Worm (Caenorhabditis elegans): Measurements from ENCODE around the gene ech-4.

DNA sequence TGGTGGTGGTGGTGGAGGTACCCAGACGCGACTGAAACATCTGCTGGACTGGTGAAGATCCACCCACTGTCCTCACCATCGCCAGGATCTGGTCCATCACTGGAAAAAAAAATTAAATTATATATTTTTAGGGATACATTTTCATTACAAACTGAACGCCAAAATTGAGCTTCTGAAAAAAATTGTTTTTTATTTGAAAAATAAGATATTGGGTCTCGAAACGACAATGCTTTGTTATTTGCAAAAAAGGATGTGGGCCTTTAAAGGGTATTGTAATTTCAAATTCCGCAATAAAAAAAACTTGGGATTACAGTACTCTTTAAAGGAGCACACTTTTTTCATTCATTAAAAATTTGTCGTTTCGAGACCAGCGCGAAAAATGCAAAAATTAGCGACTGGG, 29.1 kb downstream of the ech-4 start, which contains the start of gene M106.2:
- TF ChIP-seq lin-54 (GFP tag; optimal IDR thresholded peaks at IDR 0.05) = no peak
- TF ChIP-seq nfya-1 (tag; optimal IDR thresholded peaks at IDR 0.05; ENCODE audit: borderline replicate concordance, insufficient read depth) = no peak
- no peak for TF ChIP-seq him-1 (tag; optimal IDR thresholded peaks at IDR 0.05)
- no peak for TF ChIP-seq F22D6.2 (tag; optimal IDR thresholded peaks at IDR 0.05)
- no peak for TF ChIP-seq B0035.1 (tag; optimal IDR thresholded peaks at IDR 0.05)
- TF ChIP-seq dpl-1 (GFP tag; optimal IDR thresholded peaks at IDR 0.05) = no peak
- no peak for TF ChIP-seq egl-18 (GFP tag; IDR thresholded peaks at IDR 0.05)
- TF ChIP-seq ceh-27 (GFP tag; optimal IDR thresholded peaks at IDR 0.05) = no peak
- no peak for TF ChIP-seq Y53G8AR.9 (GFP tag; conservative IDR thresholded peaks at IDR 0.05)
- TF ChIP-seq efl-1 (GFP tag; optimal IDR thresholded peaks at IDR 0.05) = no peak
- no peak for TF ChIP-seq snpc-3.4 (tag; optimal IDR thresholded peaks at IDR 0.05)
- no peak for TF ChIP-seq ama-1 (optimal IDR thresholded peaks at IDR 0.05)
- TF ChIP-seq ama-1 (GFP tag; optimal IDR thresholded peaks at IDR 0.05) = no peak
- TF ChIP-seq F39B2.1 (GFP tag; IDR thresholded peaks at IDR 0.05) = no peak
- no peak for TF ChIP-seq akir-1 (GFP tag; optimal IDR thresholded peaks at IDR 0.05)
